Worm (Caenorhabditis elegans): Measurements from ENCODE around the gene srz-13.

- no peak for TF ChIP-seq aly-2 (tag; optimal IDR thresholded peaks at IDR 0.05)
- no peak for TF ChIP-seq snpc-4 (tag; optimal IDR thresholded peaks at IDR 0.05)
- TF ChIP-seq nhr-77 (tag; optimal IDR thresholded peaks at IDR 0.05): no peak
Measured at ce11 chrV:16145009-16145408, 37.2 kb upstream of the srz-13 start.

Measured in whole organism, L1 larva.